Worm (Caenorhabditis elegans) whole organism, L3 larva: ENCODE measurements around the gene bath-31.

Experiments used
- R02D3.7 ChIP-seq: fragments of 150-350 bp; optimal IDR thresholded peaks from 2 replicates; lab custom pipeline; 2014; ENCODE audit warnings: missing biosample characterization, missing genetic modification characterization
- ZK546.5 ChIP-seq: sonication (generic microtip); optimal IDR thresholded peaks from 2 replicates; lab custom pipeline; 2017; ENCODE audit warnings: missing biosample characterization, missing genetic modification characterization
- aly-2 ChIP-seq: fragments of 150-350 bp; optimal IDR thresholded peaks from 2 replicates; lab custom pipeline; 2014; ENCODE audit warnings: missing biosample characterization, missing genetic modification characterization
- ama-1 ChIP-seq: fragments of 150-350 bp; optimal IDR thresholded peaks from 2 replicates; lab custom pipeline; 2018
- ceh-16 ChIP-seq: sonication (generic microtip); optimal IDR thresholded peaks from 2 replicates; lab custom pipeline; 2017; ENCODE audit warnings: missing biosample characterization, missing genetic modification characterization
- ceh-28 ChIP-seq: fragments of 150-350 bp; optimal IDR thresholded peaks from 2 replicates; lab custom pipeline; 2014; ENCODE audit warnings: missing biosample characterization, missing genetic modification reagents, missing genetic modification characterization
- ceh-9 ChIP-seq: sonication (generic microtip); optimal IDR thresholded peaks from 2 replicates; lab custom pipeline; 2018; ENCODE audit warnings: missing biosample characterization, missing genetic modification characterization
- daf-12 ChIP-seq: fragments of 150-350 bp; optimal IDR thresholded peaks from 2 replicates; lab custom pipeline; 2014; ENCODE audit warnings: missing biosample characterization, missing genetic modification reagents, missing genetic modification characterization
- elt-1 ChIP-seq: fragments of 150-350 bp; optimal IDR thresholded peaks from 2 replicates; lab custom pipeline; 2014; ENCODE audit warnings: missing biosample characterization, missing genetic modification characterization
- elt-2 ChIP-seq: sonication (generic microtip); optimal IDR thresholded peaks from 2 replicates; lab custom pipeline; 2016; ENCODE audit warnings: missing genetic modification reagents, mild to moderate bottlenecking, missing genetic modification characterization, missing compliant biosample characterization
- elt-3 ChIP-seq, 3 experiments: fragments of 150-350 bp in 1 of 3; sonication (generic microtip) in 2 of 3; optimal IDR thresholded peaks; 2 replicates in 2 of 3; 4 replicates in 1 of 3; lab custom pipeline; 2014 to 2017; ENCODE audit warnings: missing biosample characterization in 3 of 3, missing genetic modification characterization in 3 of 3
- eor-1 ChIP-seq, 2 experiments: fragments of 150-350 bp; optimal IDR thresholded peaks; 2 replicates each; lab custom pipeline; 2014 to 2018; ENCODE audit warnings: missing biosample characterization in 2 of 2, missing genetic modification characterization in 2 of 2
- fkh-2 ChIP-seq: fragments of 150-350 bp; optimal IDR thresholded peaks from 2 replicates; lab custom pipeline; 2014; ENCODE audit warnings: missing biosample characterization, missing genetic modification reagents, missing genetic modification characterization
- hmg-11 ChIP-seq: sonication (generic microtip); optimal IDR thresholded peaks from 2 replicates; lab custom pipeline; 2016; ENCODE audit warnings: missing genetic modification characterization, missing compliant biosample characterization
- jun-1 ChIP-seq: fragments of 150-350 bp; optimal IDR thresholded peaks from 2 replicates; lab custom pipeline; 2014; ENCODE audit warnings: missing biosample characterization, missing genetic modification reagents, missing genetic modification characterization
- lin-39 ChIP-seq: fragments of 150-350 bp; optimal IDR thresholded peaks from 2 replicates; lab custom pipeline; 2018; ENCODE audit warnings: missing biosample characterization, missing genetic modification reagents, missing genetic modification characterization
- lsy-12 ChIP-seq: sonication (generic microtip); optimal IDR thresholded peaks from 2 replicates; lab custom pipeline; 2016; ENCODE audit warnings: mild to moderate bottlenecking, missing genetic modification characterization, missing compliant biosample characterization
- nfya-1 ChIP-seq: sonication (generic microtip); optimal IDR thresholded peaks from 2 replicates; lab custom pipeline; 2017; ENCODE audit warnings: missing genetic modification characterization, mild to moderate bottlenecking, missing compliant biosample characterization, antibody characterized with exemption, moderate library complexity; ENCODE audit not compliant: insufficient read depth
- nhr-11 ChIP-seq: fragments of 150-350 bp; optimal IDR thresholded peaks from 2 replicates; lab custom pipeline; 2014; ENCODE audit warnings: missing biosample characterization, missing genetic modification characterization
- nhr-12 ChIP-seq: fragments of 150-350 bp; optimal IDR thresholded peaks from 2 replicates; lab custom pipeline; 2014; ENCODE audit warnings: missing biosample characterization, missing genetic modification characterization
- nhr-237 ChIP-seq: fragments of 150-350 bp; optimal IDR thresholded peaks from 2 replicates; lab custom pipeline; 2014; ENCODE audit warnings: missing biosample characterization, missing genetic modification characterization
- nhr-25 ChIP-seq: sonication (generic microtip); optimal IDR thresholded peaks from 2 replicates; lab custom pipeline; 2017; ENCODE audit warnings: missing biosample characterization, missing genetic modification characterization
- nhr-28 ChIP-seq: fragments of 150-350 bp; optimal IDR thresholded peaks from 2 replicates; lab custom pipeline; 2014; ENCODE audit warnings: missing biosample characterization, missing genetic modification characterization
- nhr-43 ChIP-seq: sonication (generic microtip); optimal IDR thresholded peaks from 2 replicates; lab custom pipeline; 2016; ENCODE audit warnings: mild to moderate bottlenecking, missing genetic modification characterization, missing compliant biosample characterization; ENCODE audit not compliant: poor library complexity, severe bottlenecking
- nhr-76 ChIP-seq: fragments of 150-350 bp; sonication (generic microtip); optimal IDR thresholded peaks from 5 replicates; lab custom pipeline; 2014; ENCODE audit warnings: missing biosample characterization, missing genetic modification characterization
- nhr-77 ChIP-seq: fragments of 150-350 bp; optimal IDR thresholded peaks from 2 replicates; lab custom pipeline; 2014; ENCODE audit warnings: missing biosample characterization, missing genetic modification characterization
- pha-4 ChIP-seq: fragments of 150-350 bp; optimal IDR thresholded peaks from 2 replicates; lab custom pipeline; 2014; ENCODE audit warnings: missing biosample characterization, missing genetic modification reagents, missing genetic modification characterization
- pqm-1 ChIP-seq: fragments of 150-350 bp; optimal IDR thresholded peaks from 2 replicates; lab custom pipeline; 2017; ENCODE audit warnings: missing biosample characterization, missing genetic modification characterization, inconsistent platforms
- skn-1 ChIP-seq: fragments of 150-350 bp; optimal IDR thresholded peaks from 2 replicates; lab custom pipeline; 2014; ENCODE audit warnings: missing biosample characterization, missing genetic modification characterization
- tbx-2 ChIP-seq: sonication (generic microtip); optimal IDR thresholded peaks from 2 replicates; lab custom pipeline; 2016; ENCODE audit warnings: mild to moderate bottlenecking, missing genetic modification characterization, missing compliant biosample characterization
- unc-39 ChIP-seq: sonication (generic microtip); optimal IDR thresholded peaks from 4 replicates; lab custom pipeline; 2017; ENCODE audit warnings: missing biosample characterization, missing genetic modification characterization
- unc-62 ChIP-seq: fragments of 150-350 bp; sonication (generic microtip); optimal IDR thresholded peaks from 4 replicates; lab custom pipeline; 2014; ENCODE audit warnings: missing biosample characterization, missing genetic modification reagents, missing genetic modification characterization
- zag-1 ChIP-seq: fragments of 150-350 bp; optimal IDR thresholded peaks from 2 replicates; lab custom pipeline; 2014; ENCODE audit warnings: missing biosample characterization, missing genetic modification characterization
- ztf-11 ChIP-seq: fragments of 150-350 bp; optimal IDR thresholded peaks from 2 replicates; lab custom pipeline; 2014; ENCODE audit warnings: missing biosample characterization, missing genetic modification characterization
- ztf-4 ChIP-seq: fragments of 150-350 bp; optimal IDR thresholded peaks from 2 replicates; lab custom pipeline; 2014; ENCODE audit warnings: missing biosample characterization, missing genetic modification characterization

bath-31 gene

DNA sequence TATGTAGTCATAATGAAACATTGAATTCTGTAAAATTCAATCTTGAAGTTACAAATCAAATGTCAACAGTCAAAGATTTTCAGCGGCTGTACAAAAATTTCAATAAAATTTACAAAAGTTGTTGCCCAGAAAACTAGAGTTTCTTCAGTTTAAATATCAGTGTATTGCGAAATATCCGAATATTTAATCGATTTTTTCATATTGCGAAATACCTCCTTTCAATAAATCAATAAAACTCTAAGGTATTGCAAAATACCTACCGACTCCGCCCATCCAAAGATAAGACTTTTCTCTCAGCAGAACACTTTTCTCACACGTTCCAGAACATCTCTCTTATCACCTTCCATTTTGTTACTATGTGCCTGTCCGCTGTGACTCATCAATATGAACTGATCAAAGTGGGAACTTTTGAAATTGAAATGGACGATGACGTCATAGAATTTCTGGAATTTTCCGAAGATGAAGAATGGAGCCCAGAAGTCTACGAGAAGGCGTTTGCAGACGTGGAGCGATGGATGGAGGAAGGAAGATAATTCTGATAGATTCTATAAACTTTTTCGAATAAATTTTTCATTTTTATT, 47.2 kb upstream of the bath-31 start:
- TF ChIP-seq ztf-11 (no peak), pqm-1 (tag; lab: Kevin White, UChicago) (peak; percentile 46), unc-62 (GFP tag; lab: Kevin White, UChicago) (no peak), nhr-77 (tag; lab: Kevin White, UChicago) (no peak), ZK546.5 (no peak), elt-2 (tag; lab: Kevin White, UChicago) (peak; percentile 87), ceh-28 (peak; percentile 83), nhr-76 (no peak), ama-1 (lab: Kevin White, UChicago) (no peak), nhr-25 (tag; lab: Kevin White, UChicago) (no peak), nhr-43 (tag; lab: Kevin White, UChicago) (no peak), ztf-4 (tag; lab: Kevin White, UChicago) (no peak), zag-1 (tag; lab: Kevin White, UChicago) (no peak)

DNA sequence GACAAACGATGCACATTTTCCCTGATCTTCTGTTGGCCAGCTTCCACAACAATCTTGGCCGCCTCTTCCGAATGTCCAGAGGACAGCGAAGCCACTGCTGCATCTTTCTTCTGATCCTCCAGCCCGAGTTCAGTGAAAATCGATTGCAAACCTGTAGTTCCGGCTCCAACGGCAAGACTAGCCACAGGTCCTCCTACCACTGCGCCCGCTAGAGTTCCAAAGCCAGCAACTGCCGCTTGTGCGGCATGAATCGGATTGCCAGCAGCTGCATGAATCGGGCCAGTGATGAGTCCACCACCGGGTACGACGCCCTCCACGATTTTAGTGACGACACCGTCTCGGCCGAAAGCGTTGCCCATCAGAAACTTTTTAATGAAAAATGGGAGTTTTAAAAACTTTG, 43.4 kb upstream of the bath-31 start, which contains the start of gene ifas-1:
Gene ifas-1, minus strand, starts transcription at position 387 of the 400 bp plus-strand sequence.
- TF ChIP-seq zag-1 (tag; lab: Kevin White, UChicago) (no peak), nhr-237 (tag; lab: Kevin White, UChicago) (no peak)

DNA sequence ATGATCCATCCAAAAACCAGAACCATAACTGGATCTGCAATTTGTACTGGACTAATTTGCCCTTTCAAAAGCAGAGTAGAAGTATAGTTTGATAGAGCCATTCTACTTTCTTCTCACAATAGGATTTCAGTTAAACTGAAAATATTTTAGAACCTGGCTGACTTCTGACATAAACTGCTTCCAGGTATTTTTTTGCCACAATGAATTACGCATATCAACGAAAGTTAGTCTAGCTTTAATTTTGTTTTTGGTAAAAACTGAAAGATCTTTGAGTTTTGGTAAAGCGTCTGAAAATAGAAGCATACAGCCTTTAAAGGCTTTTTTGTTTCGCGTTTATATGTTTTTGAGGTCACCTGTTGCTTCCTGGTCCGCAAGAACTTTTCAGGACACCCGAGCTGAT, 41.1 kb upstream of the bath-31 start, which contains the start of gene srx-101:
Gene srx-101, minus strand, starts transcription at position 101 of the 400 bp plus-strand sequence.
- TF ChIP-seq elt-1 (tag; lab: Kevin White, UChicago) (no peak), tbx-2 (no peak)
- TF ChIP-seq, all 47 proteins: peak for 0

DNA sequence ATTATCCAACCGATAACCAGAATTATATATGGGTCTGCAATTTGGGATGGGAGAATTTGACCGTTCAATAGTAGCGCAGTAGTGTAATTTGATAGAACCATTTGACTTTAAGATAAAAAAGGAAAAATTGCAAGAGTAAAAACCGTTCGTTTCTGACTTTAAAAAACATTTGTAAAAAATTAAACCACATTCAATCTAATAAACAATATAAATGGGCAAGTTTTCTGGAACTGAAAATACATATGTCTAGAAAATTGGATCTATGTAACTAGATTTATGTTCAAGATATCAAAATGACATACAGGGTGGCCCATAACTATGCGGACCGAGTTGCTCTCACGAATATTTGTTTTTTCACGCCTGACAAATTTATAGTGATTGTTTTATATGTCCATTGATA, 37.1 kb upstream of the bath-31 start, which contains the start of gene srx-102:
Gene srx-102, minus strand, starts transcription at position 101 of the 400 bp plus-strand sequence.
- TF ChIP-seq ceh-28 (no peak), fkh-2 (tag; lab: Kevin White, UChicago) (no peak), elt-1 (tag; lab: Kevin White, UChicago) (no peak), aly-2 (no peak), ceh-9 (tag; lab: Kevin White, UChicago) (no peak), daf-12 (tag; lab: Kevin White, UChicago) (no peak), lsy-12 (tag; lab: Kevin White, UChicago) (no peak), pqm-1 (tag; lab: Kevin White, UChicago) (no peak), unc-39 (tag; lab: Kevin White, UChicago) (no peak), pha-4 (no peak), lin-39 (tag; lab: Kevin White, UChicago) (no peak)

DNA sequence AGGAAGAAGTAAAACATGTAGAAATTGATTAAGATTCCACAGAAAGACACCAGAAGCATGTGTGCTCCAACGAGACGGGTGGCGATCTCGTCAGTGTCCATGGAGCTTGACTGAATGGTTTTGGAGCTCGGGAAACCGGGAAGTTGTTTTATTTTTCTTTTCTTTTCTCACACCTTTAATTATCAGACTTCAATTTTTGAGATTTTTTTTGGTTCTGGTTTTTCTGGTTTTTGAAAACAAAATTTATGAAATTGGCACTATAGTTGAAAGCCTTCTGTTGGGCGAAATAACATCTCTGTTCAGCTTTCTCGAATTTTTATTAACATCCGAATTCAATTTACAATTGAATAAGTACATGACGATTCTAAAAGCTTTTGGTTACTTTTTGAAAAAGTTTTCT, 32.2 kb upstream of the bath-31 start, which contains the start of gene srx-104:
Gene srx-104, minus strand, starts transcription at position 101 of the 400 bp plus-strand sequence.
- TF ChIP-seq R02D3.7 (tag; lab: Kevin White, UChicago) (no peak), ceh-28 (no peak), eor-1 (tag; optimal IDR thresholded peaks at IDR 0.05; lab: Kevin White, UChicago) (no peak), ztf-11 (no peak), tbx-2 (no peak), ceh-16 (tag; lab: Kevin White, UChicago) (no peak), fkh-2 (tag; lab: Kevin White, UChicago) (no peak)

DNA sequence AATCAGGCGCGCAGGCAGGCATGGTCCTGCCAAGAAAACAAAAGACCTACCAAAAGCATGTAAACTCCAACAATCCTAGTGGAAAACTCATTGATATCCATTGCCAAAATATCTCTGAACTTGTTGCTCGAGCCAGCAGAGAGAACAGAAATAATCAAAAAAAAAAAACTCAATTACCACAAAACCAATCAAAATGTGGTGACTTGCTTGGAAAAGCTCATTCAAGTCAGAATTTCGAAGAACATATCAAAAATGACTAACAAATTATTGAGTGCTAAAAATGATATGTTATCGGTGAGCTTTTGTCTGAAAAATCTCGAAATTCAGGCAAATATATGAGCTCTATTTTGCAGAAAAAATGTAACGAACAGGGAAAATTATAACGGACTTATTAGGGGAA, 30.5 kb upstream of the bath-31 start, which contains the start of gene srx-105:
Gene srx-105, minus strand, starts transcription at position 101 of the 400 bp plus-strand sequence.
- TF ChIP-seq hmg-11 (tag; lab: Kevin White, UChicago) (no peak), nhr-77 (tag; lab: Kevin White, UChicago) (no peak), ama-1 (lab: Kevin White, UChicago) (no peak), eor-1 (tag; optimal IDR thresholded peaks at IDR 0.05; lab: Kevin White, UChicago) (no peak), nhr-28 (tag; lab: Kevin White, UChicago) (no peak), elt-3 (tag; optimal IDR thresholded peaks at IDR 0.05; lab: Kevin White, UChicago) (no peak), daf-12 (tag; lab: Kevin White, UChicago) (no peak), fkh-2 (tag; lab: Kevin White, UChicago) (no peak), ZK546.5 (no peak), skn-1 (tag; lab: Kevin White, UChicago) (no peak), nhr-12 (no peak), ceh-28 (no peak), nhr-237 (tag; lab: Kevin White, UChicago) (no peak), nfya-1 (tag; lab: Kevin White, UChicago) (no peak), lsy-12 (tag; lab: Kevin White, UChicago) (no peak), jun-1 (tag; lab: Kevin White, UChicago) (no peak), nhr-76 (no peak), nhr-11 (tag; lab: Kevin White, UChicago) (no peak), lin-39 (tag; lab: Kevin White, UChicago) (no peak), aly-2 (no peak)
